Worm (Caenorhabditis elegans) whole organism, young adult: ENCODE data around the gene csn-5.

Source experiments
- B0019.2 ChIP-seq: fragments of 200-800 bp; sonication (Bioruptor generic); conservative IDR thresholded peaks from 2 replicates; pipeline ENCODE4 v1.3.6; 2022; ENCODE audit warnings: missing genetic modification reagents, missing genetic modification characterization, missing compliant biosample characterization
- B0035.1 ChIP-seq: sonication (generic microtip); optimal IDR thresholded peaks from 2 replicates; lab custom pipeline; 2016; ENCODE audit warnings: missing genetic modification characterization, mild to moderate bottlenecking, missing compliant biosample characterization, missing genotype, missing genetic modification reagents
- B0261.1 ChIP-seq: sonication (generic microtip); optimal IDR thresholded peaks from 2 replicates; lab custom pipeline; 2016; ENCODE audit warnings: mild to moderate bottlenecking, missing genetic modification characterization, moderate library complexity, missing compliant biosample characterization
- B0336.3 ChIP-seq: fragments of 200-800 bp; sonication (Bioruptor generic); IDR thresholded peaks from 2 replicates; pipeline ENCODE4 v1.3.6; 2022; ENCODE audit warnings: missing genetic modification characterization, missing compliant biosample characterization
- C06A6.2 ChIP-seq: fragments of 200-800 bp; sonication (Bioruptor generic); conservative IDR thresholded peaks from 2 replicates; pipeline ENCODE4 v1.3.6; 2022; ENCODE audit warnings: missing genetic modification characterization, missing compliant biosample characterization
- F10E7.11 ChIP-seq: sonication (generic microtip); optimal IDR thresholded peaks from 2 replicates; lab custom pipeline; 2017; ENCODE audit warnings: mild to moderate bottlenecking, missing genetic modification characterization, moderate library complexity, missing compliant biosample characterization
- F37B4.10 ChIP-seq: fragments of 200-800 bp; sonication (Bioruptor generic); IDR thresholded peaks from 2 replicates; pipeline ENCODE4 v1.3.6; 2022; ENCODE audit warnings: missing genetic modification characterization, missing compliant biosample characterization
- F52B5.7 ChIP-seq: sonication (generic microtip); optimal IDR thresholded peaks from 2 replicates; lab custom pipeline; 2016; ENCODE audit warnings: mild to moderate bottlenecking, missing genetic modification characterization, missing compliant biosample characterization
- T26A5.8 ChIP-seq: sonication (generic microtip); optimal IDR thresholded peaks from 2 replicates; lab custom pipeline; 2016; ENCODE audit warnings: missing genetic modification characterization, missing compliant biosample characterization
- Y53G8AR.9 ChIP-seq: fragments of 200-800 bp; sonication (Bioruptor generic); conservative IDR thresholded peaks from 2 replicates; pipeline ENCODE4 v1.3.6; 2022; ENCODE audit warnings: missing genetic modification reagents, missing genetic modification characterization, missing compliant biosample characterization
- Y79H2A.3 ChIP-seq: fragments of 200-800 bp; sonication (Bioruptor generic); conservative IDR thresholded peaks from 2 replicates; pipeline ENCODE4 v1.3.6; 2022; ENCODE audit warnings: missing genetic modification reagents, missing genetic modification characterization, missing compliant biosample characterization
- Y95B8A.8 ChIP-seq: fragments of 200-800 bp; sonication (Bioruptor generic); IDR thresholded peaks from 2 replicates; pipeline ENCODE4 v1.3.6; 2022; ENCODE audit warnings: missing genetic modification reagents, missing genetic modification characterization, missing compliant biosample characterization
- ZK185.1 ChIP-seq: sonication (generic microtip); optimal IDR thresholded peaks from 2 replicates; lab custom pipeline; 2016; ENCODE audit warnings: mild to moderate bottlenecking, missing genetic modification characterization, missing compliant biosample characterization; ENCODE audit not compliant: poor library complexity, severe bottlenecking
- atf-7 ChIP-seq: sonication (generic microtip); optimal IDR thresholded peaks from 2 replicates; lab custom pipeline; 2017; ENCODE audit warnings: mild to moderate bottlenecking, missing genetic modification characterization, missing compliant biosample characterization
- attf-3 ChIP-seq: fragments of 200-800 bp; sonication (Bioruptor generic); conservative IDR thresholded peaks from 2 replicates; pipeline ENCODE4 v1.3.6; 2022; ENCODE audit warnings: missing genetic modification reagents, missing genetic modification characterization, missing compliant biosample characterization
- bed-1 ChIP-seq: fragments of 200-800 bp; sonication (Bioruptor generic); IDR thresholded peaks from 2 replicates; pipeline ENCODE4 v1.3.6; 2022; ENCODE audit warnings: missing genetic modification reagents, missing genetic modification characterization, missing compliant biosample characterization
- bed-2 ChIP-seq: fragments of 200-800 bp; sonication (Bioruptor generic); IDR thresholded peaks from 2 replicates; pipeline ENCODE4 v1.3.6; 2022; ENCODE audit warnings: missing genetic modification reagents, missing genetic modification characterization, missing compliant biosample characterization
- ccch-3 ChIP-seq: fragments of 200-800 bp; sonication (Bioruptor generic); optimal IDR thresholded peaks from 2 replicates; lab custom pipeline; 2018; ENCODE audit warnings: mild to moderate bottlenecking, missing genetic modification characterization, missing compliant biosample characterization
- ceh-40 ChIP-seq: fragments of 200-800 bp; sonication (Bioruptor generic); IDR thresholded peaks from 2 replicates; pipeline ENCODE4 v1.3.6; 2022; ENCODE audit warnings: missing genetic modification characterization, missing compliant biosample characterization
- ceh-91 ChIP-seq: fragments of 200-800 bp; sonication (Bioruptor generic); IDR thresholded peaks from 2 replicates; pipeline ENCODE4 v1.3.6; 2022; ENCODE audit warnings: missing genetic modification reagents, missing genetic modification characterization, missing compliant biosample characterization
- die-1 ChIP-seq: sonication (generic microtip); optimal IDR thresholded peaks from 2 replicates; lab custom pipeline; 2016; ENCODE audit warnings: missing genotype, mild to moderate bottlenecking, missing genetic modification characterization, missing compliant biosample characterization
- egl-18 ChIP-seq: fragments of 200-800 bp; sonication (Bioruptor generic); IDR thresholded peaks from 2 replicates; pipeline ENCODE4 v1.3.6; 2022; ENCODE audit warnings: missing genetic modification reagents, missing genetic modification characterization, missing compliant biosample characterization
- egl-44 ChIP-seq: fragments of 200-800 bp; sonication (Bioruptor generic); IDR thresholded peaks from 2 replicates; pipeline ENCODE4 v1.3.6; 2022; ENCODE audit warnings: missing genetic modification reagents, missing genetic modification characterization, missing compliant biosample characterization
- ekl-4 ChIP-seq: fragments of 200-800 bp; sonication (Bioruptor generic); IDR thresholded peaks from 2 replicates; pipeline ENCODE4 v1.3.6; 2022; ENCODE audit warnings: missing genetic modification reagents, missing genetic modification characterization, missing compliant biosample characterization
- fkh-3 ChIP-seq: sonication (generic microtip); optimal IDR thresholded peaks from 2 replicates; lab custom pipeline; 2016; ENCODE audit warnings: mild to moderate bottlenecking, missing genetic modification characterization, missing compliant biosample characterization
- hlh-12 ChIP-seq: sonication (generic microtip); optimal IDR thresholded peaks from 2 replicates; lab custom pipeline; 2016; ENCODE audit warnings: missing genetic modification characterization, missing compliant biosample characterization
- hrde-1 ChIP-seq: sonication (generic microtip); optimal IDR thresholded peaks from 2 replicates; lab custom pipeline; 2016; ENCODE audit warnings: missing genetic modification characterization, mild to moderate bottlenecking, missing compliant biosample characterization, moderate library complexity, missing genotype, missing genetic modification reagents, borderline replicate concordance
- lag-1 ChIP-seq: fragments of 200-800 bp; sonication (Bioruptor generic); IDR thresholded peaks from 2 replicates; pipeline ENCODE4 v1.3.6; 2022; ENCODE audit warnings: missing genetic modification reagents, missing genetic modification characterization, missing compliant biosample characterization
- lin-40 ChIP-seq: sonication (generic microtip); optimal IDR thresholded peaks from 2 replicates; lab custom pipeline; 2016; ENCODE audit warnings: missing genetic modification characterization, mild to moderate bottlenecking, missing compliant biosample characterization, missing genotype, missing genetic modification reagents
- lsy-27 ChIP-seq: sonication (generic microtip); optimal IDR thresholded peaks from 2 replicates; lab custom pipeline; 2017; ENCODE audit warnings: missing genetic modification characterization, mild to moderate bottlenecking, missing compliant biosample characterization, antibody characterized with exemption, missing genotype, borderline replicate concordance; ENCODE audit not compliant: insufficient read depth
- madf-10 ChIP-seq: sonication (generic microtip); optimal IDR thresholded peaks from 2 replicates; lab custom pipeline; 2016; ENCODE audit warnings: mild to moderate bottlenecking, missing genetic modification characterization, missing compliant biosample characterization
- madf-6 ChIP-seq: fragments of 200-800 bp; sonication (Bioruptor generic); IDR thresholded peaks from 2 replicates; pipeline ENCODE4 v1.3.6; 2022; ENCODE audit warnings: missing genetic modification reagents, missing genetic modification characterization, missing compliant biosample characterization
- mcd-1 ChIP-seq: fragments of 200-800 bp; sonication (Bioruptor generic); IDR thresholded peaks from 2 replicates; pipeline ENCODE4 v1.3.6; 2022; ENCODE audit warnings: missing genetic modification reagents, missing genetic modification characterization, missing compliant biosample characterization
- mel-28 ChIP-seq: sonication (generic microtip); optimal IDR thresholded peaks from 2 replicates; lab custom pipeline; 2016; ENCODE audit warnings: borderline replicate concordance, mild to moderate bottlenecking, missing genetic modification characterization, missing compliant biosample characterization
- nfyb-1 ChIP-seq: fragments of 200-800 bp; sonication (Bioruptor generic); IDR thresholded peaks from 2 replicates; pipeline ENCODE4 v1.3.6; 2022; ENCODE audit warnings: missing genetic modification reagents, missing genetic modification characterization, missing compliant biosample characterization
- nhr-179 ChIP-seq: sonication (generic microtip); optimal IDR thresholded peaks from 2 replicates; lab custom pipeline; 2016; ENCODE audit warnings: mild to moderate bottlenecking, missing genetic modification characterization, missing compliant biosample characterization
- nhr-80 ChIP-seq: sonication (generic microtip); optimal IDR thresholded peaks from 2 replicates; lab custom pipeline; 2016; ENCODE audit warnings: missing genetic modification characterization, missing compliant biosample characterization
- pbrm-1 ChIP-seq: fragments of 200-800 bp; sonication (Bioruptor generic); IDR thresholded peaks from 2 replicates; pipeline ENCODE4 v1.3.6; 2022; ENCODE audit warnings: missing genetic modification reagents, missing genetic modification characterization, missing compliant biosample characterization
- pha-4 ChIP-seq: fragments of 150-350 bp; sonication (generic microtip); optimal IDR thresholded peaks from 2 replicates; lab custom pipeline; 2014; ENCODE audit warnings: missing biosample characterization, missing genetic modification reagents, missing genetic modification characterization
- repo-1 ChIP-seq: sonication (generic microtip); optimal IDR thresholded peaks from 2 replicates; lab custom pipeline; 2017; ENCODE audit warnings: mild to moderate bottlenecking, missing genetic modification characterization, missing compliant biosample characterization
- sdz-38 ChIP-seq: sonication (generic microtip); optimal IDR thresholded peaks from 2 replicates; lab custom pipeline; 2016; ENCODE audit warnings: missing genotype, missing genetic modification characterization, missing compliant biosample characterization
- sea-2 ChIP-seq: fragments of 200-800 bp; sonication (Bioruptor generic); IDR thresholded peaks from 2 replicates; pipeline ENCODE4 v1.3.6; 2022; ENCODE audit warnings: missing genetic modification characterization, missing compliant biosample characterization
- snpc-1.1 ChIP-seq: sonication (generic microtip); optimal IDR thresholded peaks from 2 replicates; lab custom pipeline; 2017; ENCODE audit warnings: missing genetic modification characterization, mild to moderate bottlenecking, missing compliant biosample characterization, antibody characterized with exemption, moderate library complexity, missing genotype, missing genetic modification reagents; ENCODE audit not compliant: insufficient read depth
- snpc-3.4 ChIP-seq: sonication (generic microtip); optimal IDR thresholded peaks from 2 replicates; lab custom pipeline; 2017; ENCODE audit warnings: missing genetic modification characterization, mild to moderate bottlenecking, missing compliant biosample characterization, antibody characterized with exemption, moderate library complexity, missing genotype, missing genetic modification reagents
- tbx-9 ChIP-seq: sonication (generic microtip); optimal IDR thresholded peaks from 2 replicates; lab custom pipeline; 2016; ENCODE audit warnings: borderline replicate concordance, missing genetic modification characterization, inconsistent platforms, missing compliant biosample characterization
- tlf-1 ChIP-seq: fragments of 200-800 bp; sonication (Bioruptor generic); optimal IDR thresholded peaks from 2 replicates; lab custom pipeline; 2018; ENCODE audit warnings: mild to moderate bottlenecking, missing genetic modification characterization, missing compliant biosample characterization
- xnd-1 ChIP-seq: sonication (generic microtip); optimal IDR thresholded peaks from 2 replicates; lab custom pipeline; 2016; ENCODE audit warnings: missing genotype, missing genetic modification reagents, missing genetic modification characterization, missing compliant biosample characterization
- zim-3 ChIP-seq: sonication (generic microtip); optimal IDR thresholded peaks from 2 replicates; lab custom pipeline; 2017; ENCODE audit warnings: mild to moderate bottlenecking, missing genetic modification characterization, moderate library complexity, missing compliant biosample characterization
- ztf-6 ChIP-seq: fragments of 200-800 bp; sonication (Bioruptor generic); IDR thresholded peaks from 2 replicates; pipeline ENCODE4 v1.3.6; 2022; ENCODE audit warnings: missing genetic modification reagents, missing genetic modification characterization, missing compliant biosample characterization

csn-5 gene

DNA sequence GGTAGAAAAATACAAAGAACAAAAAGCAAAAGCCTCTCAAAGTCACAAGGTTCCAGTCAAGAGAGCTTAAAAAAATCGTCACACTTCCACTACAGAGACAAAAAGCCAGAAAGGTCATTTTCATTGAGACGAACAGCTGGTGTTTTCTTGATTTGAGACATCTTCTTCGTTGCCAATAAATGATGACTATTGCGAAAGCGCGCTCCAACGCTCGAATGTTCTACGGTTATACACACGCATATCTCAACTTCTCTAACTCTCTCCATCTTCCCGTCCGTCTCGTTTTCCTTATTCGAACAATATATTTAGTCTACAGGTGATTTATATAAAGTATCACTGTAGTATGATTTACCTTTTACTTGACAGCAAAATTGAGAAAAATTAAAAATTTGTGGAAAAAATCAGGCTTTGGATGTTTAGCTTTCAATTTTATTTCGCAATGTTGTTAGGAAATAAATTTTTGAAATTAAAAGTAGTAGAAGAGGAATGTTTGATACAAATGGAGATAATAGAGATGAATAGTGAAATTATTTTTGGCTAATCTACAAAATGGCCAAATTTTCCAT lies 16.1 kb downstream of the csn-5 start (continued):
- no peak for TF ChIP-seq hlh-12
- TF ChIP-seq egl-18 = no peak
- no peak for TF ChIP-seq tlf-1 (GFP tag; lab: Kevin White, UChicago)
- no peak for TF ChIP-seq F37B4.10 (GFP tag; lab: Robert Waterston, UW)
- TF ChIP-seq atf-7 (tag; lab: Kevin White, UChicago) = peak; percentile 11
- no peak for TF ChIP-seq tbx-9
- TF ChIP-seq egl-44 (GFP tag; lab: Robert Waterston, UW) = no peak
- 0 out of 2 replicates have a peak, but pooled peaks have one; percentile 30 for TF ChIP-seq pbrm-1
- no peak for TF ChIP-seq Y53G8AR.9 (GFP tag; lab: Robert Waterston, UW)
- TF ChIP-seq nhr-179 = no peak
- TF ChIP-seq ccch-3 = no peak
- no peak for TF ChIP-seq T26A5.8 (tag; lab: Kevin White, UChicago)
- TF ChIP-seq F52B5.7 (tag; lab: Kevin White, UChicago) = no peak
- no peak for TF ChIP-seq madf-10 (tag; lab: Kevin White, UChicago)
- no peak for TF ChIP-seq Y79H2A.3 (GFP tag; lab: Robert Waterston, UW)
- TF ChIP-seq hrde-1 = no peak
- TF ChIP-seq die-1 (tag; lab: Kevin White, UChicago) = no peak
- TF ChIP-seq snpc-1.1 (tag; lab: Kevin White, UChicago) = no peak
- no peak for TF ChIP-seq sea-2 (GFP tag; lab: Robert Waterston, UW)
- no peak for TF ChIP-seq nhr-80 (tag; lab: Kevin White, UChicago)
- no peak for TF ChIP-seq repo-1
- peak; percentile 53; the same call in 1 of the 2 replicates for TF ChIP-seq ekl-4 (GFP tag; lab: Robert Waterston, UW)
- no peak for TF ChIP-seq ztf-6 (GFP tag; lab: Robert Waterston, UW)
- no peak for TF ChIP-seq ceh-40 (GFP tag; lab: Robert Waterston, UW)
- no peak for TF ChIP-seq attf-3 (GFP tag; lab: Robert Waterston, UW)
- no peak for TF ChIP-seq B0035.1 (tag; lab: Kevin White, UChicago)
- TF ChIP-seq F10E7.11 (tag; lab: Kevin White, UChicago) = no peak
- no peak for TF ChIP-seq lin-40 (tag; lab: Kevin White, UChicago)
- TF ChIP-seq snpc-3.4 (tag; lab: Kevin White, UChicago) = no peak
- no peak for TF ChIP-seq madf-6 (GFP tag; lab: Robert Waterston, UW)
- TF ChIP-seq lsy-27 (tag; lab: Kevin White, UChicago) = no peak
- TF ChIP-seq bed-1 (GFP tag; lab: Robert Waterston, UW) = no peak
- TF ChIP-seq Y95B8A.8 (GFP tag; lab: Robert Waterston, UW) = 0 out of 2 replicates have a peak, but pooled peaks have one; percentile 12
- no peak for TF ChIP-seq ceh-91
- peak; percentile 78 for TF ChIP-seq nfyb-1 (GFP tag; lab: Robert Waterston, UW)
- no peak for TF ChIP-seq mel-28 (tag; lab: Kevin White, UChicago)
- TF ChIP-seq xnd-1 = no peak
- no peak for TF ChIP-seq pha-4 (tag; lab: Kevin White, UChicago)
- no peak for TF ChIP-seq B0336.3 (GFP tag; lab: Robert Waterston, UW)
- no peak for TF ChIP-seq C06A6.2 (GFP tag; lab: Robert Waterston, UW)
- TF ChIP-seq ZK185.1 (tag; lab: Kevin White, UChicago) = no peak
- TF ChIP-seq bed-2 (GFP tag; lab: Robert Waterston, UW) = no peak
- TF ChIP-seq B0019.2 (GFP tag; lab: Robert Waterston, UW) = no peak
- no peak for TF ChIP-seq sdz-38
- TF ChIP-seq lag-1 (GFP tag; lab: Robert Waterston, UW) = no peak
- no peak for TF ChIP-seq fkh-3
- TF ChIP-seq zim-3 = no peak
- TF ChIP-seq mcd-1 (GFP tag; lab: Robert Waterston, UW) = peak; percentile 10; the same call in 1 of the 2 replicates
- TF ChIP-seq B0261.1 (tag; lab: Kevin White, UChicago) = no peak
